Fruit fly (Drosophila melanogaster): ENCODE measurements around the gene eg.
A peak's percentile ranks its signal among the peaks of the same experiment; 100 is the strongest.

The eg gene

dm6 chr3L:21821780-21822179 is 13.3 kb downstream of the eg start, which contains the start of gene CycH (continued):
- TF ChIP-seq BEAF-32 (GFP tag; optimal IDR thresholded peaks at IDR 0.05) (peak; percentile 23), dpn (GFP tag; optimal IDR thresholded peaks at IDR 0.05) (peak; percentile 7 to 63), fd102C (GFP tag; optimal IDR thresholded peaks at IDR 0.05) (no peak), Opbp (GFP tag; IDR thresholded peaks at IDR 0.05; ENCODE audit: partially characterized antibody) (no peak), NfI (GFP tag; optimal IDR thresholded peaks at IDR 0.05) (no peak), CG1602 (GFP tag; optimal IDR thresholded peaks at IDR 0.05) (peak; percentile 2), Lpt (GFP tag; optimal IDR thresholded peaks at IDR 0.05) (no peak), CG5245 (GFP tag; optimal IDR thresholded peaks at IDR 0.05) (peak; percentile 6), crp (GFP tag; optimal IDR thresholded peaks at IDR 0.05) (peak in 1 of 2 experiments; percentile 17), knrl (GFP tag; IDR thresholded peaks at IDR 0.05; ENCODE audit: partially characterized antibody) (no peak), HmgZ (tag; optimal IDR thresholded peaks at IDR 0.05) (peak; percentile 57), CG42726 (GFP tag; IDR thresholded peaks at IDR 0.05; ENCODE audit: partially characterized antibody) (0 out of 2 replicates have a peak, but pooled peaks have one; percentile 36), CG11696 (GFP tag; IDR thresholded peaks at IDR 0.05) (no peak), CG1647 (GFP tag; optimal IDR thresholded peaks at IDR 0.05) (peak; percentile 7), odd (GFP tag; optimal IDR thresholded peaks at IDR 0.05) (no peak), abd-A (tag; optimal IDR thresholded peaks at IDR 0.05) (no peak), da (GFP tag; optimal IDR thresholded peaks at IDR 0.05) (no peak), CG12391 (tag; optimal IDR thresholded peaks at IDR 0.05) (peak; percentile 66), eyg (GFP tag; optimal IDR thresholded peaks at IDR 0.05) (no peak), Side (GFP tag; optimal IDR thresholded peaks at IDR 0.05) (peak; percentile 50), MBD-R2 (GFP tag; IDR thresholded peaks at IDR 0.05) (peak; percentile 85), bcd (GFP tag; optimal IDR thresholded peaks at IDR 0.05) (no peak), danr (GFP tag; IDR thresholded peaks at IDR 0.05) (no peak), Xbp1 (GFP tag; optimal IDR thresholded peaks at IDR 0.05) (peak; percentile 51), Lhr (GFP tag; optimal IDR thresholded peaks at IDR 0.05) (peak; percentile 11), CG10321 (GFP tag; IDR thresholded peaks at IDR 0.05) (0 out of 2 replicates have a peak, but pooled peaks have one; percentile 20), CG2712 (tag; optimal IDR thresholded peaks at IDR 0.05) (peak; percentile 46), CG13624 (GFP tag; optimal IDR thresholded peaks at IDR 0.05) (peak; percentile 47), CG30403 (GFP tag; optimal IDR thresholded peaks at IDR 0.05) (peak; percentile 62), CG14710 (tag; optimal IDR thresholded peaks at IDR 0.05) (peak; percentile 43), HmgD (GFP tag; optimal IDR thresholded peaks at IDR 0.05) (no peak), CG9609 (GFP tag; optimal IDR thresholded peaks at IDR 0.05) (no peak), so (GFP tag; IDR thresholded peaks at IDR 0.05) (no peak), CG15514 (GFP tag; optimal IDR thresholded peaks at IDR 0.05) (no peak), H15 (GFP tag; IDR thresholded peaks at IDR 0.05) (no peak), nom (GFP tag; optimal IDR thresholded peaks at IDR 0.05) (peak; percentile 33), lilli (GFP tag; optimal IDR thresholded peaks at IDR 0.05) (peak; percentile 51), eve (GFP tag; optimal IDR thresholded peaks at IDR 0.05) (no peak), sug (tag; optimal IDR thresholded peaks at IDR 0.05) (no peak), Sox100B (GFP tag; optimal IDR thresholded peaks at IDR 0.05) (no peak), CG3847 (GFP tag; IDR thresholded peaks at IDR 0.05) (peak; percentile 18; the same call in 1 of the 2 replicates), CoRest (tag; optimal IDR thresholded peaks at IDR 0.05) (peak; percentile 36), CG15269 (tag; optimal IDR thresholded peaks at IDR 0.05) (no peak), CG34422 (GFP tag; IDR thresholded peaks at IDR 0.05) (peak; percentile 73; the same call in 2 of the 3 replicates), ttk (GFP tag; IDR thresholded peaks at IDR 0.05) (no peak), zfh1 (GFP tag; IDR thresholded peaks at IDR 0.05) (0 out of 3 replicates have a peak, but pooled peaks have one; percentile 44), CG3163 (GFP tag; optimal IDR thresholded peaks at IDR 0.05) (peak; percentile 10), HLH54F (GFP tag; optimal IDR thresholded peaks at IDR 0.05) (peak; percentile 11), CG4360 (GFP tag; IDR thresholded peaks at IDR 0.05) (no peak), Hr78 (GFP tag; optimal IDR thresholded peaks at IDR 0.05) (peak in 1 of 2 experiments; percentile 26)

Data from whole organism, embryonic.